Worm (Caenorhabditis elegans) whole organism, L2 larva: ENCODE data around the gene ZK688.5.

Source experiments
- aly-2 ChIP-seq: fragments of 150-350 bp; optimal IDR thresholded peaks from 2 replicates; lab custom pipeline; 2014; ENCODE audit warnings: missing biosample characterization, missing genetic modification characterization
- ama-1 ChIP-seq: fragments of 150-350 bp; optimal IDR thresholded peaks from 2 replicates; lab custom pipeline; 2018; ENCODE audit warnings: inconsistent platforms
- dmd-4 ChIP-seq: sonication (generic microtip); optimal IDR thresholded peaks from 2 replicates; lab custom pipeline; 2017; ENCODE audit warnings: missing biosample characterization, missing genetic modification characterization
- nhr-77 ChIP-seq: fragments of 150-350 bp; optimal IDR thresholded peaks from 2 replicates; lab custom pipeline; 2014; ENCODE audit warnings: missing biosample characterization, missing genetic modification characterization
- peb-1 ChIP-seq: fragments of 150-350 bp; optimal IDR thresholded peaks from 2 replicates; lab custom pipeline; 2014; ENCODE audit warnings: missing biosample characterization, missing genetic modification characterization
- unc-62 ChIP-seq: fragments of 150-350 bp; optimal IDR thresholded peaks from 2 replicates; lab custom pipeline; 2014; ENCODE audit warnings: missing biosample characterization, missing genetic modification reagents, missing genetic modification characterization
- ztf-1 ChIP-seq: fragments of 200-800 bp; sonication (Bioruptor generic); conservative IDR thresholded peaks from 2 replicates; pipeline ENCODE4 v1.3.6; 2022; ENCODE audit warnings: missing genetic modification characterization, missing compliant biosample characterization

DNA sequence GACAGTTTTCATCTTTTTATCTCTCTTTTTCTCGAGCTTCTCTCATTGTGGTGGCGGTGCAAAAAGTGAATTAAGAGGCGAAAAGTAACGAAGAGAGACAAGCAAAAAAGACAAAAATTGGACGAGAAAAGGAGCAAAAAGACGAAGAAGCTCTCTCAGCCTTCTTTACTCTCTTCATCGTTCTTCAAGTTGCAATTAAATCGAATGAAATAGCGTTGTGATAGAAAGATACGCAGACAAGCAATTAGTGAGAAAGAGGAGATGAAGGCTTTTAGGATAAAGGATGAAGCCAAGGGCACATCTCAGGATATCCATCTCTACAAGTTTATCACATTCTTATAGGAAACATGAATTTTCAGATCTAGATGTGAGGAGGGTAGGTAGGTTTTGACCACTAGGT, 43.2 kb downstream of the ZK688.5 start:
- TF ChIP-seq dmd-4 (no peak), ztf-1 (GFP tag; lab: Robert Waterston, UW) (no peak), nhr-77 (tag; lab: Kevin White, UChicago) (no peak), peb-1 (no peak), ama-1 (lab: Kevin White, UChicago) (no peak), unc-62 (no peak), aly-2 (tag; lab: Kevin White, UChicago) (no peak)
